Fruit fly (Drosophila melanogaster) Kc167 (cell line): Measurements from ENCODE around the gene sau.

Experiments used
- Myc ChIP-seq: fragments of >200 bp; optimal IDR thresholded peaks from 2 replicates; lab custom pipeline; 2017; ENCODE audit warnings: missing external identifiers
- Sin3A ChIP-seq: fragments of >200 bp; optimal IDR thresholded peaks from 2 replicates; lab custom pipeline; 2018; ENCODE audit warnings: missing external identifiers
- insv ChIP-seq: fragments of >200 bp; optimal IDR thresholded peaks from 3 replicates; lab custom pipeline; 2018; ENCODE audit warnings: missing external identifiers
- psq ChIP-seq: fragments of >200 bp; optimal IDR thresholded peaks from 2 replicates; lab custom pipeline; 2017; ENCODE audit warnings: missing external identifiers
- ttk ChIP-seq: sonication (Bioruptor generic); optimal IDR thresholded peaks from 2 replicates; lab custom pipeline; 2017; ENCODE audit warnings: missing external identifiers

DNA sequence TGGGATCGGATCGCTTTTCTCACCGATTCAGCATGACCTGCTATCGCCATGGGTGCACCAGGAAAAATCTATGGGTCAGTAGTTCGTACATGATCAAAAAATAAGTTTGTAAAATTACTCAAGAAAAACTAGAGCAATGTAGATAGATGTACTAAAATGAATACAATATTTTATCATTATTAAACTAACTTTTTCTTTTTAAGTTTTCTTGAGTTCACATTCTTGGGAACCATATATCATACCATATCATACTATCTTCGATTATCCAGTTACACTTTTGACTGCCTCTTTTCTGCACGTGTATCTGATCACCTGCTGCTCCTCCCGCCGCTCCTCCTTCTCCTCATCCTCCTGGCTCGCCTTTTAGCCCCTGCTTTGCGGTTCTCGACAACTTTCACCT is 40.8 kb upstream of the sau start:
- TF ChIP-seq Myc (lab: Kevin White, UChicago), result no peak
- TF ChIP-seq ttk (lab: Kevin White, UChicago), result no peak
- no peak for TF ChIP-seq psq (lab: Kevin White, UChicago)
- no peak for TF ChIP-seq insv (lab: Kevin White, UChicago)
- no peak for TF ChIP-seq Sin3A (lab: Kevin White, UChicago)
